Worm (Caenorhabditis elegans): ENCODE results near the gene col-173.

Gene col-173

ce11 chrX:6877436-6877835 lies at the start of gene col-173:
Gene col-173 (minus strand): TSS chrX:6877536.
- TF ChIP-seq lin-13 (GFP tag; optimal IDR thresholded peaks at IDR 0.05) (no peak), unc-62 (GFP tag; optimal IDR thresholded peaks at IDR 0.05 in 1 of 2) (peak in 1 of 2 experiments; percentile 83), unc-62 (tag; optimal IDR thresholded peaks at IDR 0.05) (no peak), nhr-102 (tag; optimal IDR thresholded peaks at IDR 0.05) (no peak), skn-1 (tag; optimal IDR thresholded peaks at IDR 0.05) (no peak)

ce11 chrX:6926952-6927351 lies 49.6 kb upstream of the col-173 start:
- TF ChIP-seq lin-13 (GFP tag; optimal IDR thresholded peaks at IDR 0.05) (no peak), aly-2 (tag; optimal IDR thresholded peaks at IDR 0.05) (no peak), mep-1 (tag; optimal IDR thresholded peaks at IDR 0.05) (no peak), pqm-1 (tag; optimal IDR thresholded peaks at IDR 0.05) (peak; percentile 64), spr-3 (GFP tag; optimal IDR thresholded peaks at IDR 0.05) (no peak), fkh-10 (GFP tag; optimal IDR thresholded peaks at IDR 0.05) (no peak), dve-1 (tag; optimal IDR thresholded peaks at IDR 0.05; ENCODE audit: insufficient read depth) (peak; percentile 61), daf-16 (GFP tag; optimal IDR thresholded peaks at IDR 0.05) (no peak), daf-16 (tag; optimal IDR thresholded peaks at IDR 0.05) (peak; percentile 92), ztf-11 (tag; optimal IDR thresholded peaks at IDR 0.05) (no peak), F37D6.2 (tag; optimal IDR thresholded peaks at IDR 0.05) (no peak), sdz-12 (GFP tag; optimal IDR thresholded peaks at IDR 0.05) (no peak), php-3 (GFP tag; IDR thresholded peaks at IDR 0.05) (no peak), aha-1 (tag) (peak; percentile 81), unc-62 (GFP tag; optimal IDR thresholded peaks at IDR 0.05 in 1 of 2) (peak in 1 of 2 experiments; percentile 70), unc-62 (tag; optimal IDR thresholded peaks at IDR 0.05) (no peak), mxl-2 (GFP tag; conservative IDR thresholded peaks at IDR 0.05) (no peak), hlh-11 (tag; optimal IDR thresholded peaks at IDR 0.05) (peak; percentile 31), tra-1 (GFP tag; IDR thresholded peaks at IDR 0.05) (no peak)

- TF ChIP-seq nhr-237 (tag; optimal IDR thresholded peaks at IDR 0.05) (no peak), tra-1 (GFP tag; IDR thresholded peaks at IDR 0.05) (no peak), lin-13 (GFP tag; optimal IDR thresholded peaks at IDR 0.05) (no peak), ceh-82 (tag; optimal IDR thresholded peaks at IDR 0.05) (no peak), dve-1 (tag; optimal IDR thresholded peaks at IDR 0.05; ENCODE audit: insufficient read depth) (peak; percentile 5), pqm-1 (tag; optimal IDR thresholded peaks at IDR 0.05) (peak; percentile 75), Y5F2A.4 (GFP tag; optimal IDR thresholded peaks at IDR 0.05) (no peak), nhr-28 (tag; optimal IDR thresholded peaks at IDR 0.05) (peak; percentile 54), duxl-1 (tag; optimal IDR thresholded peaks at IDR 0.05; ENCODE audit: poor library complexity) (no peak), hlh-11 (tag; optimal IDR thresholded peaks at IDR 0.05) (peak; percentile 47), ceh-44 (GFP tag; IDR thresholded peaks at IDR 0.05) (no peak), dpl-1 (GFP tag; optimal IDR thresholded peaks at IDR 0.05) (no peak), dmd-6 (GFP tag; IDR thresholded peaks at IDR 0.05) (peak; percentile 34; the same call in 1 of the 2 replicates), daf-16 (GFP tag; optimal IDR thresholded peaks at IDR 0.05) (no peak), daf-16 (tag; optimal IDR thresholded peaks at IDR 0.05) (peak; percentile 24), nhr-11 (tag; optimal IDR thresholded peaks at IDR 0.05) (no peak), ceh-32 (tag; optimal IDR thresholded peaks at IDR 0.05; ENCODE audit: poor library complexity) (no peak), mdl-1 (tag; optimal IDR thresholded peaks at IDR 0.05) (no peak), aha-1 (tag) (peak; percentile 76), hif-1 (tag; optimal IDR thresholded peaks at IDR 0.05) (no peak), Y75B8A.6 (GFP tag; IDR thresholded peaks at IDR 0.05) (no peak), mxl-3 (GFP tag; optimal IDR thresholded peaks at IDR 0.05) (peak; percentile 20)
These were observed 47.1 kb upstream of the col-173 start, which contains the start of gene otpl-3 for ce11 chrX:6924461-6924860. Gene otpl-3 (minus strand): TSS chrX:6924764.

- TF ChIP-seq mxl-2 (GFP tag; conservative IDR thresholded peaks at IDR 0.05) = no peak
- no peak for TF ChIP-seq nhr-28 (tag; optimal IDR thresholded peaks at IDR 0.05)
- TF ChIP-seq unc-62 (GFP tag; optimal IDR thresholded peaks at IDR 0.05 in 1 of 2) = peak in 1 of 2 experiments; percentile 66
- TF ChIP-seq unc-62 (tag; optimal IDR thresholded peaks at IDR 0.05) = no peak
These were observed 42.8 kb upstream of the col-173 start for ce11 chrX:6920132-6920531.

All from whole organism, L4 larva.